Worm (Caenorhabditis elegans): Measurements from ENCODE around the gene T01B7.13.

The T01B7.13 gene

ce11 chrII:8746298-8746775 lies 31.1 kb downstream of the T01B7.13 start (continued):
- TF ChIP-seq mes-2 (tag; optimal IDR thresholded peaks at IDR 0.05; ENCODE audit: poor library complexity, severe bottlenecking) (peak; percentile 32), dpl-1 (GFP tag; optimal IDR thresholded peaks at IDR 0.05) (no peak), mxl-3 (GFP tag; optimal IDR thresholded peaks at IDR 0.05) (no peak), vab-7 (GFP tag; IDR thresholded peaks at IDR 0.05) (peak; percentile 49; the same call in 1 of the 2 replicates), ces-1 (GFP tag; optimal IDR thresholded peaks at IDR 0.05) (no peak), T26A8.4 (GFP tag; IDR thresholded peaks at IDR 0.05) (peak; percentile 64), tra-1 (GFP tag; IDR thresholded peaks at IDR 0.05) (peak; percentile 17; the same call in 1 of the 2 replicates), snpc-1.2 (GFP tag; IDR thresholded peaks at IDR 0.05) (peak; percentile 52; the same call in 1 of the 2 replicates), Y48G9A.11 (GFP tag; IDR thresholded peaks at IDR 0.05) (no peak), zfp-3 (GFP tag; conservative IDR thresholded peaks at IDR 0.05) (peak; percentile 79; the same call in 1 of the 2 replicates), unc-130 (GFP tag; optimal IDR thresholded peaks at IDR 0.05) (no peak), lin-38 (GFP tag; IDR thresholded peaks at IDR 0.05) (0 out of 2 replicates have a peak, but pooled peaks have one; percentile 4), hif-1 (tag; optimal IDR thresholded peaks at IDR 0.05) (peak in 1 of 2 experiments; percentile 13), ZK546.5 (tag; optimal IDR thresholded peaks at IDR 0.05) (no peak), ZK337.2 (GFP tag; IDR thresholded peaks at IDR 0.05) (0 out of 2 replicates have a peak, but pooled peaks have one; percentile 1), ceh-20 (GFP tag; IDR thresholded peaks at IDR 0.05) (peak; percentile 64; the same call in 1 of the 2 replicates), madf-5 (GFP tag; IDR thresholded peaks at IDR 0.05) (peak in 1 of 2 experiments; percentile 63; a peak in 1 of 4 replicates), dmd-6 (GFP tag; IDR thresholded peaks at IDR 0.05) (peak; percentile 10; the same call in 1 of the 2 replicates), arid-1 (GFP tag; conservative IDR thresholded peaks at IDR 0.05) (0 out of 2 replicates have a peak, but pooled peaks have one; percentile 37), lim-7 (GFP tag; IDR thresholded peaks at IDR 0.05) (peak; percentile 50; the same call in 1 of the 2 replicates), D1046.2 (GFP tag; IDR thresholded peaks at IDR 0.05) (peak; percentile 28; the same call in 1 of the 2 replicates)

ce11 chrII:8747246-8747938 lies 32.2 kb downstream of the T01B7.13 start:
- TF ChIP-seq nhr-42 (GFP tag; IDR thresholded peaks at IDR 0.05) (peak; percentile 54), mdt-29 (GFP tag; IDR thresholded peaks at IDR 0.05) (peak; percentile 48; the same call in 1 of the 2 replicates), hlh-11 (tag; optimal IDR thresholded peaks at IDR 0.05) (peak; percentile 70), nhr-77 (tag; optimal IDR thresholded peaks at IDR 0.05) (peak; percentile 78), ZK337.2 (GFP tag; IDR thresholded peaks at IDR 0.05) (no peak), hmg-1.1 (GFP tag; IDR thresholded peaks at IDR 0.05) (peak; percentile 41), saeg-2 (GFP tag; IDR thresholded peaks at IDR 0.05) (no peak), jun-1 (tag; optimal IDR thresholded peaks at IDR 0.05) (no peak), lsy-2 (tag; optimal IDR thresholded peaks at IDR 0.05) (peak; percentile 47 to 51), unc-130 (GFP tag; optimal IDR thresholded peaks at IDR 0.05) (no peak), nhr-11 (tag; optimal IDR thresholded peaks at IDR 0.05) (peak; percentile 23), ceh-62 (tag; optimal IDR thresholded peaks at IDR 0.05) (no peak), ceh-28 (tag; optimal IDR thresholded peaks at IDR 0.05) (no peak), rbr-2 (tag; optimal IDR thresholded peaks at IDR 0.05) (peak; percentile 14), mxl-3 (GFP tag; optimal IDR thresholded peaks at IDR 0.05) (peak; percentile 14), madf-5 (GFP tag; IDR thresholded peaks at IDR 0.05) (peak; percentile 8 to 61; a peak in 2 of 4 replicates), nhr-76 (tag; optimal IDR thresholded peaks at IDR 0.05) (peak; percentile 4), lim-7 (GFP tag; IDR thresholded peaks at IDR 0.05) (peak; percentile 60; the same call in 1 of the 2 replicates), lin-29 (GFP tag; IDR thresholded peaks at IDR 0.05) (0 out of 2 replicates have a peak, but pooled peaks have one; percentile 20), aha-1 (tag) (peak; percentile 93), nhr-111 (GFP tag; optimal IDR thresholded peaks at IDR 0.05) (peak; percentile 41), arid-1 (GFP tag; conservative IDR thresholded peaks at IDR 0.05) (peak; percentile 71), hlh-30 (tag; optimal IDR thresholded peaks at IDR 0.05; ENCODE audit: insufficient read depth) (peak; percentile 9), zfp-2 (tag; optimal IDR thresholded peaks at IDR 0.05) (no peak), tra-1 (GFP tag; IDR thresholded peaks at IDR 0.05) (peak; percentile 77; the same call in 1 of the 2 replicates), duxl-1 (tag; optimal IDR thresholded peaks at IDR 0.05; ENCODE audit: poor library complexity) (peak; percentile 83), dmd-8 (GFP tag; IDR thresholded peaks at IDR 0.05) (no peak), ceh-20 (GFP tag; IDR thresholded peaks at IDR 0.05) (peak; percentile 78; the same call in 1 of the 2 replicates), spr-1 (tag; optimal IDR thresholded peaks at IDR 0.05) (peak; percentile 57), daf-16 (GFP tag; optimal IDR thresholded peaks at IDR 0.05) (peak in 1 of 2 experiments; percentile 11), daf-16 (tag; optimal IDR thresholded peaks at IDR 0.05) (peak; percentile 74), F49E8.2 (tag; optimal IDR thresholded peaks at IDR 0.05; ENCODE audit: borderline replicate concordance) (no peak), D1046.2 (GFP tag; IDR thresholded peaks at IDR 0.05) (peak; percentile 75)

Measured in whole organism, L4 larva.